Fruit fly (Drosophila melanogaster): ENCODE measurements around the gene Trpgamma.
A peak's percentile ranks its signal among the peaks of the same experiment; 100 is the strongest.

Gene Trpgamma

DNA sequence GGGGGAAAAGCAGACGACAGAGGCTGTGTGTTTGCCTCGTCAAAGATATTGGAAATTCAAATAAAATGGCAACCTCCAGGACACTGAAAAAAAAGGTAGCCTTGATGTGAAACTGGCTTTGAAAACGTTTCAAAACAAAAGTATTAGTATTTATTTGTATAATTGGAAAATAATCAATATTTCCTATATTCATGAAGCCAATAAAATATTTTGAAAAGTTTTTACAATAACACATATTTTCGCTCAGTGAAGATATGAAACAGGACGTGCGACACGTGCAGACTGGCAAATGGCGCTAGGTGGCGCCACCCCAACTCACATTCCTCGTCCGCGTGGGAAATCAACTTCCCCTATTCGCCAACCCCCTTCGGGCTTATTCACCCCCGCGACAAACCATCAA lies 28.7 kb downstream of the Trpgamma start (continued):
- TF ChIP-seq Hr38 (GFP tag; optimal IDR thresholded peaks at IDR 0.05) (no peak), Eip78C (GFP tag) (peak; percentile 84), CG7368 (GFP tag; optimal IDR thresholded peaks at IDR 0.05) (no peak), CG1621 (tag; optimal IDR thresholded peaks at IDR 0.05) (no peak), vri (GFP tag; optimal IDR thresholded peaks at IDR 0.05) (peak; percentile 0), Smox (GFP tag; optimal IDR thresholded peaks at IDR 0.05) (peak; percentile 30), CG6163 (GFP tag; IDR thresholded peaks at IDR 0.05) (peak; percentile 48; the same call in 1 of the 3 replicates), CG10631 (GFP tag; optimal IDR thresholded peaks at IDR 0.05) (peak; percentile 26), CG34406 (GFP tag; optimal IDR thresholded peaks at IDR 0.05) (peak; percentile 28), esn (GFP tag; optimal IDR thresholded peaks at IDR 0.05) (peak; percentile 58), CG11762 (GFP tag; optimal IDR thresholded peaks at IDR 0.05; ENCODE audit: insufficient read depth) (no peak), CG3032 (tag; optimal IDR thresholded peaks at IDR 0.05) (peak; percentile 13), svp (GFP tag) (peak; percentile 64), OdsH (GFP tag; optimal IDR thresholded peaks at IDR 0.05) (peak; percentile 52), Blimp-1 (GFP tag; optimal IDR thresholded peaks at IDR 0.05) (no peak), Sox14 (GFP tag; optimal IDR thresholded peaks at IDR 0.05) (peak; percentile 8), topi (GFP tag; optimal IDR thresholded peaks at IDR 0.05) (peak; percentile 44), CG8319 (GFP tag; optimal IDR thresholded peaks at IDR 0.05) (no peak), Lpt (GFP tag; optimal IDR thresholded peaks at IDR 0.05) (no peak), Sox15 (GFP tag; optimal IDR thresholded peaks at IDR 0.05) (no peak), net (GFP tag; optimal IDR thresholded peaks at IDR 0.05) (no peak), Hr39 (GFP tag; optimal IDR thresholded peaks at IDR 0.05) (peak; percentile 14), Sox102F (GFP tag; optimal IDR thresholded peaks at IDR 0.05) (peak; percentile 31), spab (GFP tag; optimal IDR thresholded peaks at IDR 0.05) (peak; percentile 27), Met (GFP tag; optimal IDR thresholded peaks at IDR 0.05) (peak; percentile 52), CG16779 (tag; optimal IDR thresholded peaks at IDR 0.05) (no peak), CG6854 (GFP tag; optimal IDR thresholded peaks at IDR 0.05) (no peak), Eip75B (GFP tag; optimal IDR thresholded peaks at IDR 0.05) (peak; percentile 47), lz (GFP tag; optimal IDR thresholded peaks at IDR 0.05) (peak; percentile 36), CG6276 (GFP tag; optimal IDR thresholded peaks at IDR 0.05) (peak; percentile 38), Gug (GFP tag; IDR thresholded peaks at IDR 0.05) (no peak), Ets96B (tag; optimal IDR thresholded peaks at IDR 0.05) (peak; percentile 48), CG8632 (GFP tag; optimal IDR thresholded peaks at IDR 0.05) (peak; percentile 21), fd85E (GFP tag; optimal IDR thresholded peaks at IDR 0.05) (no peak), Hr4 (GFP tag; optimal IDR thresholded peaks at IDR 0.05) (peak; percentile 72), CG6808 (GFP tag; optimal IDR thresholded peaks at IDR 0.05) (peak; percentile 39)

DNA sequence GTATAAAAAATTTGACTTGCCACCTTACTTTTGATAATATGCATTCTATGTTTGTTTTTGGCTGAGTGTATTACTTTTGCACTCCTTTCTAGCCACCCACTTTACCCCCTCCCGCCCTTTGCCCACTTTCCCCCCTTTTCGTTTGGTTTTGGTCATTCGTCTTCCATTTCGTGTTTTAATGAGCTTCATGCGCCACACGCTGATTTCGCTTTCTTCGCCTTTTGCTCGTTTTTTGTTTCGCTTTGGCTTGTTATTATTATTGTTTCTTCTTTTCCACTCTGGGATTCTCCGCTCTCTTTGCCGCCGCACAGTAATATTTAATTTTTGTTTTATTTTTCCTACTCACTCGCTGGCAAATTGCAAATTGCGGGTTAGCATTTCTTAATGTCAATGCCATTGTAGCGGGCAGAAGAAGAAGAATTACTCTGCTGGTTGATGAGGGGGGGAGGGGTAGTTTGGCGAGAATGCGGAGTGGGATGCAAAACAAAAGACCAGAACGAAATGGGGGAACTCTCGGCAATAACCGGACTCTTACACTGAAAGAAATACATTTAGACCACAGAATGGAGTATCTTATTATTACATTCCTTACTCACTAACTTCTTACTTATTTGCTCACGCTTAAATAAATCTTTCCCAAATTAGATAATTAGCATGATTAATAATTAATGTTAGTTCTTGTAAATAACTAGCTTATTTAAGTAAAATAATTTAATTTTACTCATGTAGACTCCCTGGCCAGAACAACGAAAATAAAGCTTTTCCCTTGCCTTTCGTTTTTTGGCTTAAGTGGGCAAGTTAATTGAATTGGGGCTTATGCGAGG lies 30.8 kb downstream of the Trpgamma start:
- TF ChIP-seq Blimp-1 (GFP tag; optimal IDR thresholded peaks at IDR 0.05) = peak; percentile 40
- TF ChIP-seq CG3919 (GFP tag; optimal IDR thresholded peaks at IDR 0.05) = peak; percentile 26
- TF ChIP-seq net (GFP tag; optimal IDR thresholded peaks at IDR 0.05) = no peak
- TF ChIP-seq Ets21C (GFP tag; optimal IDR thresholded peaks at IDR 0.05) = no peak
- no peak for TF ChIP-seq CG34406 (GFP tag; optimal IDR thresholded peaks at IDR 0.05)
- no peak for TF ChIP-seq CG6854 (GFP tag; optimal IDR thresholded peaks at IDR 0.05)
- no peak for TF ChIP-seq Lpt (GFP tag; optimal IDR thresholded peaks at IDR 0.05)
- TF ChIP-seq CG8319 (GFP tag; optimal IDR thresholded peaks at IDR 0.05) = no peak
- TF ChIP-seq dsx (GFP tag; optimal IDR thresholded peaks at IDR 0.05; ENCODE audit: poor library complexity, severe bottlenecking) = no peak
- no peak for TF ChIP-seq CG9139 (GFP tag; optimal IDR thresholded peaks at IDR 0.05)
- no peak for TF ChIP-seq Sox15 (GFP tag; optimal IDR thresholded peaks at IDR 0.05)
- no peak for TF ChIP-seq CG6792 (GFP tag; optimal IDR thresholded peaks at IDR 0.05)
- peak; percentile 30 for TF ChIP-seq topi (GFP tag; optimal IDR thresholded peaks at IDR 0.05)
- no peak for TF ChIP-seq CG11294 (GFP tag; IDR thresholded peaks at IDR 0.05)
- TF ChIP-seq CG1621 (tag; optimal IDR thresholded peaks at IDR 0.05) = no peak
- no peak for TF ChIP-seq OdsH (GFP tag; optimal IDR thresholded peaks at IDR 0.05)
- no peak for TF ChIP-seq fd59A (GFP tag; optimal IDR thresholded peaks at IDR 0.05)
- no peak for TF ChIP-seq CG6276 (GFP tag; optimal IDR thresholded peaks at IDR 0.05)
- 0 out of 2 replicates have a peak, but pooled peaks have one; percentile 8 for TF ChIP-seq CG15336 (GFP tag; IDR thresholded peaks at IDR 0.05)
- TF ChIP-seq Met (GFP tag; optimal IDR thresholded peaks at IDR 0.05) = peak; percentile 20
- TF ChIP-seq esn (GFP tag; optimal IDR thresholded peaks at IDR 0.05) = peak; percentile 49
- no peak for TF ChIP-seq CG11902 (GFP tag; optimal IDR thresholded peaks at IDR 0.05)
- TF ChIP-seq CG11762 (GFP tag; optimal IDR thresholded peaks at IDR 0.05; ENCODE audit: insufficient read depth) = no peak
- peak; percentile 4 for TF ChIP-seq Hr39 (GFP tag; optimal IDR thresholded peaks at IDR 0.05)
- TF ChIP-seq CG7368 (GFP tag; optimal IDR thresholded peaks at IDR 0.05) = no peak
- TF ChIP-seq fkh (GFP tag; optimal IDR thresholded peaks at IDR 0.05) = no peak
- peak; percentile 32; the same call in 1 of the 3 replicates for TF ChIP-seq eg (GFP tag; IDR thresholded peaks at IDR 0.05)
- peak; percentile 2 for TF ChIP-seq Eip75B (GFP tag; optimal IDR thresholded peaks at IDR 0.05)
- TF ChIP-seq Sox102F (GFP tag; optimal IDR thresholded peaks at IDR 0.05) = no peak
- no peak for TF ChIP-seq Hr4 (GFP tag; optimal IDR thresholded peaks at IDR 0.05)
- peak; percentile 79 for TF ChIP-seq Eip78C (GFP tag)

Measured in whole organism, prepupa.